Fruit fly (Drosophila melanogaster): ENCODE results near the gene AdamTS-B.

The AdamTS-B gene

dm6 chrX:5677400-5678177, 20.8 kb upstream of the AdamTS-B start (continued):
- TF ChIP-seq aop (GFP tag; IDR thresholded peaks at IDR 0.05) (0 out of 2 replicates have a peak, but pooled peaks have one; percentile 46), hbn (GFP tag; IDR thresholded peaks at IDR 0.05; ENCODE audit: partially characterized antibody) (no peak), grau (tag; optimal IDR thresholded peaks at IDR 0.05) (peak; percentile 67), CG1529 (GFP tag; optimal IDR thresholded peaks at IDR 0.05) (peak; percentile 95), usp (GFP tag; optimal IDR thresholded peaks at IDR 0.05) (no peak), CG17802 (tag; optimal IDR thresholded peaks at IDR 0.05) (peak; percentile 55), chif (GFP tag; optimal IDR thresholded peaks at IDR 0.05) (peak; percentile 87 to 88), pan (optimal IDR thresholded peaks at IDR 0.05) (no peak), pan (GFP tag; optimal IDR thresholded peaks at IDR 0.05 in 1 of 2, IDR thresholded peaks at IDR 0.05 in 1 of 2) (peak in 1 of 2 experiments; percentile 85), CG5245 (GFP tag; optimal IDR thresholded peaks at IDR 0.05) (peak; percentile 85), CG11723 (GFP tag; optimal IDR thresholded peaks at IDR 0.05) (peak; percentile 90), ftz-f1 (GFP tag; optimal IDR thresholded peaks at IDR 0.05) (peak; percentile 20), kay (GFP tag; optimal IDR thresholded peaks at IDR 0.05) (peak; percentile 88), Mes4 (GFP tag; optimal IDR thresholded peaks at IDR 0.05) (peak; percentile 92), Atf6 (GFP tag; IDR thresholded peaks at IDR 0.05) (peak; percentile 94), Lim3 (GFP tag; IDR thresholded peaks at IDR 0.05) (no peak), Ets97D (GFP tag; optimal IDR thresholded peaks at IDR 0.05) (peak; percentile 71), Dp (GFP tag; optimal IDR thresholded peaks at IDR 0.05) (peak; percentile 14), CG16813 (GFP tag; IDR thresholded peaks at IDR 0.05; ENCODE audit: partially characterized antibody) (no peak), Hr3 (GFP tag; optimal IDR thresholded peaks at IDR 0.05) (peak; percentile 66), CG15696 (tag; optimal IDR thresholded peaks at IDR 0.05) (peak; percentile 98), chm (GFP tag; IDR thresholded peaks at IDR 0.05) (peak; percentile 95), eyg (GFP tag; optimal IDR thresholded peaks at IDR 0.05) (peak; percentile 94), CG18619 (GFP tag; optimal IDR thresholded peaks at IDR 0.05) (peak; percentile 92), CG1024 (GFP tag; IDR thresholded peaks at IDR 0.05) (peak; percentile 92), toy (GFP tag; IDR thresholded peaks at IDR 0.05) (peak; percentile 85), CG3163 (GFP tag; optimal IDR thresholded peaks at IDR 0.05) (peak; percentile 67), D19B (GFP tag; optimal IDR thresholded peaks at IDR 0.05) (peak; percentile 52), emc (GFP tag; optimal IDR thresholded peaks at IDR 0.05) (peak; percentile 66), HLHmδ (GFP tag; optimal IDR thresholded peaks at IDR 0.05) (peak; percentile 99), CG11695 (GFP tag; IDR thresholded peaks at IDR 0.05) (peak; percentile 92), CG10959 (GFP tag; IDR thresholded peaks at IDR 0.05) (peak; percentile 79), HLH54F (GFP tag; optimal IDR thresholded peaks at IDR 0.05) (peak; percentile 60), dpn (GFP tag; optimal IDR thresholded peaks at IDR 0.05) (peak; percentile 75 to 89), CG33557 (GFP tag; optimal IDR thresholded peaks at IDR 0.05) (peak; percentile 98), E2f1 (GFP tag; IDR thresholded peaks at IDR 0.05) (peak; percentile 72; the same call in 1 of the 2 replicates), Deaf1 (tag; optimal IDR thresholded peaks at IDR 0.05) (peak; percentile 49), Tbp (GFP tag; optimal IDR thresholded peaks at IDR 0.05) (no peak), HLH4C (GFP tag; IDR thresholded peaks at IDR 0.05; ENCODE audit: partially characterized antibody) (no peak), CG11093 (GFP tag; IDR thresholded peaks at IDR 0.05) (peak; percentile 85; the same call in 1 of the 3 replicates), pzg (GFP tag; optimal IDR thresholded peaks at IDR 0.05) (peak; percentile 16), CG6175 (GFP tag; IDR thresholded peaks at IDR 0.05) (peak; percentile 86), CG32532 (GFP tag; IDR thresholded peaks at IDR 0.05) (peak; percentile 31; the same call in 1 of the 2 replicates), CG30020 (tag; optimal IDR thresholded peaks at IDR 0.05) (peak; percentile 33), mam (GFP tag; optimal IDR thresholded peaks at IDR 0.05) (peak; percentile 65), CoRest (tag; optimal IDR thresholded peaks at IDR 0.05) (peak; percentile 92), CG15269 (tag; optimal IDR thresholded peaks at IDR 0.05) (peak; percentile 94), esg (GFP tag; conservative IDR thresholded peaks at IDR 0.05) (no peak), CG14667 (GFP tag; IDR thresholded peaks at IDR 0.05) (peak; percentile 53; the same call in 1 of the 2 replicates), CG17186 (GFP tag; optimal IDR thresholded peaks at IDR 0.05) (peak; percentile 92)
